Worm (Caenorhabditis elegans) whole organism, mixed stage, embryonic: ENCODE data around the gene F26D2.13.

Experiments used
- blmp-1 ChIP-seq: fragments of 150-350 bp; optimal IDR thresholded peaks from 2 replicates; lab custom pipeline; 2014; ENCODE audit warnings: missing biosample characterization, missing genetic modification characterization
- ceh-43 ChIP-seq: fragments of 200-800 bp; sonication (Bioruptor generic); optimal IDR thresholded peaks from 2 replicates; lab custom pipeline; 2018; ENCODE audit warnings: mild to moderate bottlenecking, missing genetic modification characterization, moderate library complexity, missing compliant biosample characterization
- elt-1 ChIP-seq: sonication (generic microtip); optimal IDR thresholded peaks from 2 replicates; lab custom pipeline; 2017; ENCODE audit warnings: missing genetic modification characterization, mild to moderate bottlenecking, missing compliant biosample characterization, antibody characterized with exemption, moderate library complexity, borderline replicate concordance; ENCODE audit not compliant: insufficient read depth
- elt-3 ChIP-seq: fragments of 150-350 bp; optimal IDR thresholded peaks from 2 replicates; lab custom pipeline; 2014; ENCODE audit warnings: missing biosample characterization, missing genetic modification characterization
- lsy-2 ChIP-seq: fragments of 150-350 bp; optimal IDR thresholded peaks from 2 replicates; lab custom pipeline; 2014; ENCODE audit warnings: missing biosample characterization, missing genetic modification characterization
- mab-5 ChIP-seq: fragments of 150-350 bp; optimal IDR thresholded peaks from 2 replicates; lab custom pipeline; 2014; ENCODE audit warnings: missing biosample characterization, missing genetic modification characterization
- nhr-28 ChIP-seq: fragments of 150-350 bp; optimal IDR thresholded peaks from 2 replicates; lab custom pipeline; 2014; ENCODE audit warnings: missing biosample characterization, missing genetic modification characterization
- sem-2 ChIP-seq: fragments of 200-800 bp; sonication (Bioruptor generic); optimal IDR thresholded peaks from 2 replicates; lab custom pipeline; 2018; ENCODE audit warnings: mild to moderate bottlenecking, missing genetic modification characterization, missing compliant biosample characterization
- snpc-4 ChIP-seq: fragments of 150-350 bp; optimal IDR thresholded peaks from 2 replicates; lab custom pipeline; 2014; ENCODE audit warnings: missing biosample characterization, missing genetic modification characterization
- tbx-8 ChIP-seq: fragments of 200-800 bp; sonication (Bioruptor generic); optimal IDR thresholded peaks from 2 replicates; lab custom pipeline; 2018; ENCODE audit warnings: mild to moderate bottlenecking, missing genetic modification characterization, moderate library complexity, missing compliant biosample characterization
- unc-62 ChIP-seq: fragments of 150-350 bp; optimal IDR thresholded peaks from 2 replicates; lab custom pipeline; 2014; ENCODE audit warnings: missing biosample characterization, missing genetic modification reagents, missing genetic modification characterization
- ztf-11 ChIP-seq: fragments of 150-350 bp; optimal IDR thresholded peaks from 2 replicates; lab custom pipeline; 2014; ENCODE audit warnings: missing biosample characterization, missing genetic modification characterization

DNA sequence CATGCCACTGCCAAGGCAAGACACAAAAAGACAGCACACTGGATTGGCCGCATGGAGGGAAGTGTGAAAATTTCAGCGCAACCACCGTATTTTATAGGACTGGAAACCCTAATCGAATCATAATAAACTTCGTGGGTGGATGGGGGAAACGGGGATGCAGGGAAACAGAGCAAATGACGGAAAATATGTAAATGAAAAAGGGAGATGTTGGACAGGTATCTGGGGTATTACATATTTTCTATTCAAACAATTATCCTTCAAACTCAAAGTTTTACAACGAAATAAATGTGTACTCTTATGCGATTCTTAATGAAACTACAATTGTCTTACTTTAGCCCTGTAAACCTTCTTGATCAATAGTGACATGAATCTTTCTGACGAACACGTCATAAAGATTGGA is 15.6 kb downstream of the F26D2.13 start, which contains the start of gene F26D2.16:
- TF ChIP-seq blmp-1 (tag; lab: Kevin White, UChicago) (no peak), nhr-28 (tag; lab: Kevin White, UChicago) (no peak), sem-2 (no peak), elt-1 (tag; lab: Kevin White, UChicago) (no peak), unc-62 (no peak), ceh-43 (GFP tag; lab: Kevin White, UChicago) (no peak), ztf-11 (no peak), elt-3 (tag; lab: Kevin White, UChicago) (no peak), mab-5 (tag; lab: Kevin White, UChicago) (no peak), snpc-4 (no peak), lsy-2 (tag; lab: Kevin White, UChicago) (no peak), tbx-8 (GFP tag; lab: Kevin White, UChicago) (no peak)
